Fruit fly (Drosophila melanogaster) whole organism: ENCODE measurements around the gene CG4822.

Experiments
- CG8478 ChIP-seq: fragments of >200 bp; optimal IDR thresholded peaks from 2 replicates; lab custom pipeline; 2018; ENCODE audit warnings: inconsistent platforms
- Dll ChIP-seq: fragments of >200 bp; optimal IDR thresholded peaks from 2 replicates; lab custom pipeline; 2017
- EcR ChIP-seq, 2 experiments: fragments of >200 bp; optimal IDR thresholded peaks; 2 replicates each; lab custom pipeline; 2017; ENCODE audit warnings: missing biosample characterization in 2 of 2, missing genetic modification characterization in 2 of 2, missing genetic modification reagents in 2 of 2
- usp ChIP-seq: fragments of >200 bp; optimal IDR thresholded peaks from 2 replicates; lab custom pipeline; 2017; ENCODE audit warnings: missing biosample characterization, missing genetic modification characterization, mixed read lengths

- TF ChIP-seq Dll (lab: Kevin White, UChicago): no peak
- no peak for TF ChIP-seq usp (GFP tag; lab: Kevin White, UChicago)
- TF ChIP-seq EcR (GFP tag; optimal IDR thresholded peaks at IDR 0.05; lab: Kevin White, UChicago): peak in 1 of 2 experiments; percentile 91
- TF ChIP-seq CG8478 (lab: Kevin White, UChicago): no peak
Observed at dm6 chr2L:121456-121831, at the start of gene CG4822.
